Worm (Caenorhabditis elegans): ENCODE data around the gene plr-1.
A peak's percentile ranks its signal among the peaks of the same experiment; 100 is the strongest.

Gene plr-1

DNA sequence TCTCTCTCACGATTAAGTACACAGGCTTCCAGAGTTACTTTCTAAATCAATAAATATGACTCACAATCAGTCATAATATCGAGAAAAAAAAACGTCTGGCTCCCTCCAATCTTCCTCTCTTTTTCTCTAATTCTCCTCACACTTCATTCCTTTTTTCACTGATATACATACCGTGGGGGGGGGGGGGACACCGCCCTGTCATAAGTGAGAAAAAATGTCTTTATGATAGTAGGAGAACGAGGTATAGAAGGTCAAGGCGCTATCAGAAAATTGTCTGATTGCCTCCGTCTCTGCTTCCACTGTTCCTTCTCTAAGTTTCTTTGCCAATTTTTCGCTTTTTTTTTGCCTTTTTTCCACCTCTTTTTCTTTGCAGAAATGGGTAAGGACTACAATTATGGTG is 39.8 kb downstream of the plr-1 start, which contains the start of gene Y66D12A.24 (continued):
- TF ChIP-seq nhr-41 (GFP tag; IDR thresholded peaks at IDR 0.05) (peak; percentile 96), T20F7.1 (GFP tag; optimal IDR thresholded peaks at IDR 0.05) (no peak), ama-1 (optimal IDR thresholded peaks at IDR 0.05) (no peak), pha-4 (GFP tag; IDR thresholded peaks at IDR 0.05) (0 out of 2 replicates have a peak, but pooled peaks have one; percentile 41), pha-4 (tag; optimal IDR thresholded peaks at IDR 0.05) (no peak), zfp-3 (GFP tag; conservative IDR thresholded peaks at IDR 0.05) (no peak), dpl-1 (GFP tag; optimal IDR thresholded peaks at IDR 0.05) (peak; percentile 10), lin-13 (GFP tag; optimal IDR thresholded peaks at IDR 0.05) (no peak), tag-97 (GFP tag; IDR thresholded peaks at IDR 0.05) (no peak), fos-1 (tag; optimal IDR thresholded peaks at IDR 0.05) (no peak), unc-39 (tag; optimal IDR thresholded peaks at IDR 0.05) (no peak), saeg-2 (GFP tag; IDR thresholded peaks at IDR 0.05) (no peak), lir-3 (tag; optimal IDR thresholded peaks at IDR 0.05) (no peak), dve-1 (tag; optimal IDR thresholded peaks at IDR 0.05; ENCODE audit: insufficient read depth) (peak; percentile 83), unc-130 (GFP tag; optimal IDR thresholded peaks at IDR 0.05) (no peak), nhr-237 (tag; optimal IDR thresholded peaks at IDR 0.05) (no peak), aha-1 (tag) (no peak), nhr-48 (tag; optimal IDR thresholded peaks at IDR 0.05) (no peak), daf-12 (tag; optimal IDR thresholded peaks at IDR 0.05) (no peak), madf-5 (GFP tag; IDR thresholded peaks at IDR 0.05) (no peak), R02D3.7 (tag; optimal IDR thresholded peaks at IDR 0.05) (no peak), spr-1 (tag; optimal IDR thresholded peaks at IDR 0.05) (no peak), Y5F2A.4 (GFP tag; optimal IDR thresholded peaks at IDR 0.05) (no peak), lin-29 (GFP tag; IDR thresholded peaks at IDR 0.05) (no peak), nhr-111 (GFP tag; optimal IDR thresholded peaks at IDR 0.05) (no peak), F44E2.7 (GFP tag; IDR thresholded peaks at IDR 0.05) (no peak), mes-2 (tag; optimal IDR thresholded peaks at IDR 0.05; ENCODE audit: poor library complexity, severe bottlenecking) (peak; percentile 23), hlh-30 (tag; optimal IDR thresholded peaks at IDR 0.05; ENCODE audit: insufficient read depth) (peak; percentile 66), ces-1 (GFP tag; optimal IDR thresholded peaks at IDR 0.05) (no peak), Y75B8A.6 (GFP tag; IDR thresholded peaks at IDR 0.05) (no peak), daf-16 (GFP tag; optimal IDR thresholded peaks at IDR 0.05) (no peak), daf-16 (tag; optimal IDR thresholded peaks at IDR 0.05) (no peak), madf-9 (GFP tag; conservative IDR thresholded peaks at IDR 0.05) (no peak), T26A8.4 (GFP tag; IDR thresholded peaks at IDR 0.05) (no peak), gei-8 (GFP tag; optimal IDR thresholded peaks at IDR 0.05) (no peak), ceh-20 (GFP tag; IDR thresholded peaks at IDR 0.05) (no peak), nhr-11 (tag; optimal IDR thresholded peaks at IDR 0.05) (no peak), lin-39 (tag; optimal IDR thresholded peaks at IDR 0.05) (no peak), spr-3 (GFP tag; optimal IDR thresholded peaks at IDR 0.05) (no peak), Y48G9A.11 (GFP tag; IDR thresholded peaks at IDR 0.05) (no peak), sdz-12 (GFP tag; optimal IDR thresholded peaks at IDR 0.05) (no peak), snpc-4 (tag; optimal IDR thresholded peaks at IDR 0.05) (no peak), mxl-3 (GFP tag; optimal IDR thresholded peaks at IDR 0.05) (peak; percentile 69), arid-1 (GFP tag; conservative IDR thresholded peaks at IDR 0.05) (no peak), lin-15B (tag; optimal IDR thresholded peaks at IDR 0.05) (no peak), php-3 (GFP tag; IDR thresholded peaks at IDR 0.05) (no peak), F26F4.8 (GFP tag; conservative IDR thresholded peaks at IDR 0.05) (no peak), egl-27 (tag; optimal IDR thresholded peaks at IDR 0.05) (no peak), mxl-2 (GFP tag; conservative IDR thresholded peaks at IDR 0.05) (no peak), dmd-6 (GFP tag; IDR thresholded peaks at IDR 0.05) (peak; percentile 71), jun-1 (tag; optimal IDR thresholded peaks at IDR 0.05) (no peak), zag-1 (tag; optimal IDR thresholded peaks at IDR 0.05) (no peak), snpc-1.2 (GFP tag; IDR thresholded peaks at IDR 0.05) (no peak)
